Fruit fly (Drosophila melanogaster) whole organism, wandering third instar larva: Measurements from ENCODE around the gene Irk1.

Experiments used
- Abd-B ChIP-seq: fragments of >200 bp; optimal IDR thresholded peaks from 2 replicates; lab custom pipeline; 2017; ENCODE audit warnings: missing biosample characterization, missing genetic modification characterization
- CG32264 ChIP-seq: fragments of 200-800 bp; sonication (Bioruptor generic); optimal IDR thresholded peaks from 2 replicates; lab custom pipeline; 2016; ENCODE audit warnings: missing biosample characterization, missing genetic modification characterization
- CG9705 ChIP-seq: fragments of 200-800 bp; sonication (Bioruptor generic); optimal IDR thresholded peaks from 2 replicates; lab custom pipeline; 2018; ENCODE audit warnings: missing biosample characterization, mild to moderate bottlenecking, missing genetic modification characterization
- CrebA ChIP-seq: fragments of 200-800 bp; sonication (Bioruptor generic); optimal IDR thresholded peaks from 2 replicates; lab custom pipeline; 2016; ENCODE audit warnings: missing biosample characterization, mild to moderate bottlenecking, missing genetic modification characterization, borderline replicate concordance
- Dfd ChIP-seq: fragments of >200 bp; optimal IDR thresholded peaks from 2 replicates; lab custom pipeline; 2017; ENCODE audit warnings: missing biosample characterization, missing genetic modification characterization
- Dif ChIP-seq: fragments of 200-275, 200-300 bp; sonication (Bioruptor generic); optimal IDR thresholded peaks from 2 replicates; lab custom pipeline; 2018; ENCODE audit warnings: missing biosample characterization, missing genetic modification characterization; ENCODE audit not compliant: partially characterized antibody
- GATAd ChIP-seq: sonication (Bioruptor generic); optimal IDR thresholded peaks from 2 replicates; lab custom pipeline; 2016; ENCODE audit warnings: missing biosample characterization, missing genetic modification characterization
- HLH106 ChIP-seq: fragments of 200-800 bp; optimal IDR thresholded peaks from 3 replicates; lab custom pipeline; 2019; ENCODE audit warnings: missing biosample characterization, mild to moderate bottlenecking, missing genetic modification characterization, moderate library complexity
- Hnf4 ChIP-seq: fragments of 200-800 bp; sonication (Bioruptor generic); optimal IDR thresholded peaks from 2 replicates; lab custom pipeline; 2016; ENCODE audit warnings: missing biosample characterization, mild to moderate bottlenecking, missing genetic modification characterization
- Hr78 ChIP-seq: fragments of >200 bp; optimal IDR thresholded peaks from 2 replicates; lab custom pipeline; 2017; ENCODE audit warnings: missing biosample characterization, missing genetic modification characterization
- Hr83 ChIP-seq: fragments of 200-300 bp; sonication (Bioruptor generic); optimal IDR thresholded peaks from 2 replicates; lab custom pipeline; 2016; ENCODE audit warnings: missing biosample characterization, mild to moderate bottlenecking, missing genetic modification characterization, moderate library complexity; ENCODE audit not compliant: poor library complexity, severe bottlenecking
- Jra ChIP-seq: sonication (Bioruptor generic); optimal IDR thresholded peaks from 2 replicates; lab custom pipeline; 2016; ENCODE audit warnings: missing biosample characterization, missing genetic modification characterization
- N ChIP-seq: fragments of >200 bp; optimal IDR thresholded peaks from 2 replicates; lab custom pipeline; 2018; ENCODE audit warnings: missing biosample characterization, missing external identifiers, missing genetic modification characterization
- OdsH ChIP-seq: fragments of 200-800 bp; sonication (Bioruptor generic); optimal IDR thresholded peaks from 2 replicates; lab custom pipeline; 2016; ENCODE audit warnings: missing biosample characterization, mild to moderate bottlenecking, missing genetic modification characterization
- Rel ChIP-seq, 2 experiments: fragments of 200-800 bp; sonication (Bioruptor generic) in 1 of 2; optimal IDR thresholded peaks; 2 replicates in 1 of 2; 3 replicates in 1 of 2; lab custom pipeline; 2016 to 2019; ENCODE audit warnings: mild to moderate bottlenecking in 2 of 2, missing biosample characterization in 2 of 2, missing genetic modification characterization in 2 of 2, moderate library complexity in 1 of 2
- Sp1 ChIP-seq: fragments of 200-800 bp; sonication (Bioruptor generic); optimal IDR thresholded peaks from 3 replicates; lab custom pipeline; 2019; ENCODE audit warnings: missing biosample characterization, mild to moderate bottlenecking, missing genetic modification characterization, moderate library complexity
- br ChIP-seq: fragments of 200-800 bp; sonication (Bioruptor generic); optimal IDR thresholded peaks from 2 replicates; lab custom pipeline; 2016; ENCODE audit warnings: missing biosample characterization, missing genetic modification characterization
- brk ChIP-seq: fragments of 200-800 bp; sonication (Bioruptor generic); optimal IDR thresholded peaks from 2 replicates; lab custom pipeline; 2016; ENCODE audit warnings: missing biosample characterization, mild to moderate bottlenecking, missing genetic modification characterization
- dl ChIP-seq, 2 experiments: fragments of 175-275, 200-275 bp in 1 of 2; fragments of 200-275 bp in 1 of 2; sonication (Bioruptor generic); optimal IDR thresholded peaks; lab custom pipeline; 2018; ENCODE audit warnings: mild to moderate bottlenecking in 2 of 2, missing biosample characterization in 2 of 2, missing genetic modification characterization in 2 of 2, moderate library complexity in 2 of 2; ENCODE audit not compliant: partially characterized antibody in 2 of 2, insufficient read depth in 1 of 2
- dmrt93B ChIP-seq: fragments of 200-800 bp; sonication (Bioruptor generic); optimal IDR thresholded peaks from 2 replicates; lab custom pipeline; 2018; ENCODE audit warnings: missing biosample characterization, mild to moderate bottlenecking, missing genetic modification characterization
- dsf ChIP-seq: sonication (Bioruptor generic); optimal IDR thresholded peaks from 2 replicates; lab custom pipeline; 2016; ENCODE audit warnings: missing biosample characterization, missing genetic modification characterization, borderline replicate concordance
- ey ChIP-seq: fragments of 200-800 bp; sonication (Bioruptor generic); optimal IDR thresholded peaks from 2 replicates; lab custom pipeline; 2016; ENCODE audit warnings: missing biosample characterization, missing genetic modification characterization
- foxo ChIP-seq, 2 experiments: fragments of 200-800 bp; sonication (Bioruptor generic); optimal IDR thresholded peaks; 2 replicates in 1 of 2; 3 replicates in 1 of 2; lab custom pipeline; 2016 to 2017; ENCODE audit warnings: missing biosample characterization in 2 of 2, missing genetic modification characterization in 2 of 2
- fru ChIP-seq: fragments of 200-800 bp; sonication (Bioruptor generic); optimal IDR thresholded peaks from 3 replicates; lab custom pipeline; 2016; ENCODE audit warnings: missing biosample characterization, mild to moderate bottlenecking, missing genetic modification characterization
- jim ChIP-seq: fragments of 175-275, 200-325 bp; sonication (Bioruptor generic); optimal IDR thresholded peaks from 2 replicates; lab custom pipeline; 2016; ENCODE audit warnings: missing biosample characterization, mild to moderate bottlenecking, missing genetic modification characterization
- lola ChIP-seq: fragments of >200 bp; optimal IDR thresholded peaks from 2 replicates; lab custom pipeline; 2017; ENCODE audit warnings: missing biosample characterization, missing genetic modification characterization
- pan ChIP-seq: fragments of >200 bp; optimal IDR thresholded peaks from 2 replicates; lab custom pipeline; 2017
- psq ChIP-seq: fragments of 200-800 bp; sonication (Bioruptor generic); optimal IDR thresholded peaks from 3 replicates; lab custom pipeline; 2017; ENCODE audit warnings: missing biosample characterization, mild to moderate bottlenecking, missing genetic modification characterization, moderate library complexity
- rgr ChIP-seq: fragments of 200-800 bp; sonication (Bioruptor generic); optimal IDR thresholded peaks from 3 replicates; lab custom pipeline; 2016; ENCODE audit warnings: missing biosample characterization, mild to moderate bottlenecking, missing genetic modification characterization
- tai ChIP-seq: sonication (Bioruptor generic); optimal IDR thresholded peaks from 2 replicates; lab custom pipeline; 2016; ENCODE audit warnings: missing biosample characterization, missing genetic modification characterization
- usp ChIP-seq: fragments of >200 bp; optimal IDR thresholded peaks from 2 replicates; lab custom pipeline; 2017; ENCODE audit warnings: missing biosample characterization, missing genetic modification characterization
- woc ChIP-seq: sonication (Bioruptor generic); optimal IDR thresholded peaks from 2 replicates; lab custom pipeline; 2016; ENCODE audit warnings: missing biosample characterization, mild to moderate bottlenecking, missing genetic modification characterization

The Irk1 gene

dm6 chr3R:23192984-23193383 lies 24.9 kb downstream of the Irk1 start:
- no peak for TF ChIP-seq jim (GFP tag; lab: Kevin White, UChicago)

dm6 chr3R:23193400-23193799 lies 25.3 kb downstream of the Irk1 start:
- TF ChIP-seq OdsH (GFP tag; lab: Kevin White, UChicago) (no peak), CG32264 (GFP tag; lab: Kevin White, UChicago) (no peak), Sp1 (no peak), Dif (no peak), N (GFP tag; lab: Kevin White, UChicago) (no peak), GATAd (no peak), Hnf4 (GFP tag; lab: Kevin White, UChicago) (no peak), CrebA (GFP tag; lab: Kevin White, UChicago) (no peak), jim (GFP tag; lab: Kevin White, UChicago) (no peak), woc (no peak), Hr83 (GFP tag; lab: Kevin White, UChicago) (no peak), CG9705 (GFP tag; lab: Kevin White, UChicago) (no peak), HLH106 (tag; lab: Kevin White, UChicago) (no peak), pan (lab: Kevin White, UChicago) (no peak)
- TF ChIP-seq, all 38 proteins: peak for 0

dm6 chr3R:23195711-23196110 lies 27.6 kb downstream of the Irk1 start:
- no peak for TF ChIP-seq Hr78 (GFP tag; lab: Kevin White, UChicago)
- TF ChIP-seq br (GFP tag; lab: Kevin White, UChicago) = no peak
- TF ChIP-seq Abd-B (GFP tag; lab: Kevin White, UChicago) = no peak
- TF ChIP-seq OdsH (GFP tag; lab: Kevin White, UChicago) = no peak
- no peak for TF ChIP-seq tai (GFP tag; lab: Kevin White, UChicago)
- no peak for TF ChIP-seq N (GFP tag; lab: Kevin White, UChicago)
- TF ChIP-seq ey = no peak
- no peak for TF ChIP-seq dsf (GFP tag; lab: Kevin White, UChicago)
- TF ChIP-seq GATAd = no peak
- no peak for TF ChIP-seq foxo (GFP tag; optimal IDR thresholded peaks at IDR 0.05; lab: Kevin White, UChicago)
- no peak for TF ChIP-seq dmrt93B (GFP tag; lab: Kevin White, UChicago)
- TF ChIP-seq Hnf4 (GFP tag; lab: Kevin White, UChicago) = no peak
- no peak for TF ChIP-seq dl (GFP tag; optimal IDR thresholded peaks at IDR 0.05; lab: Kevin White, UChicago; ENCODE audit: insufficient read depth in 1 of 2, partially characterized antibody in 2 of 2)
- no peak for TF ChIP-seq Jra (GFP tag; lab: Kevin White, UChicago)
- no peak for TF ChIP-seq fru
- no peak for TF ChIP-seq Dif

DNA sequence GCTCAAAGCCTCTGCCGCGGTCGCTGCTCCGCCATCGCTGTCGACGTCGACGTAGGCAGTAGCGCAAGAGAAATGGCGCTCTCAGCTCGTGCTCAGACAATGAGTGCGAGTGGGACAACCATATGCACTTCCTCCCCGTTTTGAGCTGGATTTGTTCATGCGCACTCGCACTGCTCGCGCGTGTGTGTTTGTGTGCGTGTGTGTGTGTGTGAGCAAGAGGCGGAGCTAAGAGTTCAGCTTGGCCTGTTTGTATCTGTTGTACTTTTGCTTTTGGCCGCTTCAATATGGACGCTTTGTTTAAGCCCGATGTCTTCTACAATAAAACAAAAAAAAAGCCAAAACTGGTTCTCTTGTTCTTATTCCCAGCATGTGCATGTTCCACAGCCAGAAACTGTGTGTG lies 33.0 kb downstream of the Irk1 start:
- no peak for TF ChIP-seq pan (lab: Kevin White, UChicago)
- TF ChIP-seq jim (GFP tag; lab: Kevin White, UChicago) = no peak
- TF ChIP-seq HLH106 (tag; lab: Kevin White, UChicago) = peak; percentile 32
- no peak for TF ChIP-seq dsf (GFP tag; lab: Kevin White, UChicago)
- no peak for TF ChIP-seq ey
- no peak for TF ChIP-seq tai (GFP tag; lab: Kevin White, UChicago)
- TF ChIP-seq fru = no peak
- no peak for TF ChIP-seq Hr78 (GFP tag; lab: Kevin White, UChicago)
- no peak for TF ChIP-seq CrebA (GFP tag; lab: Kevin White, UChicago)
- TF ChIP-seq brk (GFP tag; lab: Kevin White, UChicago) = no peak
- TF ChIP-seq lola (GFP tag; lab: Kevin White, UChicago) = no peak
- TF ChIP-seq Dfd (GFP tag; lab: Kevin White, UChicago) = no peak
- TF ChIP-seq OdsH (GFP tag; lab: Kevin White, UChicago) = no peak
- TF ChIP-seq Rel (GFP tag; optimal IDR thresholded peaks at IDR 0.05; lab: Kevin White, UChicago) = no peak
- TF ChIP-seq Rel (tag; optimal IDR thresholded peaks at IDR 0.05; lab: Kevin White, UChicago) = peak; percentile 46
- TF ChIP-seq Sp1 = peak; percentile 58
- TF ChIP-seq usp (GFP tag; lab: Kevin White, UChicago) = no peak
- no peak for TF ChIP-seq dmrt93B (GFP tag; lab: Kevin White, UChicago)
- peak; percentile 36 for TF ChIP-seq Dif
- TF ChIP-seq CG9705 (GFP tag; lab: Kevin White, UChicago) = peak; percentile 35
- TF ChIP-seq N (GFP tag; lab: Kevin White, UChicago) = no peak
- no peak for TF ChIP-seq psq (GFP tag; lab: Kevin White, UChicago)
- TF ChIP-seq br (GFP tag; lab: Kevin White, UChicago) = no peak
- peak; percentile 33 for TF ChIP-seq rgr (GFP tag; lab: Kevin White, UChicago)
